Worm (Caenorhabditis elegans) whole organism, early embryonic: ENCODE results near the gene lgc-46.
A peak's percentile ranks its signal among the peaks of the same experiment; 100 is the strongest.
"Not testable (repeated sequence)": the region's sequence is repeated elsewhere in the genome, so short reads cannot be mapped to it uniquely, and the experiment has no call there.

Experiments
- B0310.2 ChIP-seq: sonication (generic microtip); optimal IDR thresholded peaks from 2 replicates; lab custom pipeline; 2016; ENCODE audit warnings: mild to moderate bottlenecking, missing genetic modification characterization, missing compliant biosample characterization
- F13C5.2 ChIP-seq: sonication (generic microtip); optimal IDR thresholded peaks from 2 replicates; lab custom pipeline; 2017; ENCODE audit warnings: mild to moderate bottlenecking, missing genetic modification characterization, inconsistent platforms, missing compliant biosample characterization
- aly-1 ChIP-seq: sonication (generic microtip); optimal IDR thresholded peaks from 2 replicates; lab custom pipeline; 2016; ENCODE audit warnings: missing genetic modification characterization, missing compliant biosample characterization
- ama-1 ChIP-seq: fragments of 150-350 bp; optimal IDR thresholded peaks from 2 replicates; lab custom pipeline; 2014
- ceh-13 ChIP-seq: fragments of 200-800 bp; sonication (Bioruptor generic); optimal IDR thresholded peaks from 2 replicates; lab custom pipeline; 2018; ENCODE audit warnings: mild to moderate bottlenecking, missing genetic modification characterization, missing compliant biosample characterization
- ceh-36 ChIP-seq: sonication (generic microtip); optimal IDR thresholded peaks from 2 replicates; lab custom pipeline; 2016; ENCODE audit warnings: missing genetic modification characterization, inconsistent platforms, missing compliant biosample characterization
- ets-7 ChIP-seq: sonication (generic microtip); optimal IDR thresholded peaks from 2 replicates; lab custom pipeline; 2016; ENCODE audit warnings: missing genotype, missing genetic modification characterization, missing compliant biosample characterization
- flt-1 ChIP-seq: fragments of 200-800 bp; sonication (Bioruptor generic); IDR thresholded peaks from 2 replicates; pipeline ENCODE4 v1.3.6; 2022; ENCODE audit warnings: missing genetic modification characterization, missing compliant biosample characterization
- hmbx-1 ChIP-seq: sonication (generic microtip); optimal IDR thresholded peaks from 2 replicates; lab custom pipeline; 2016; ENCODE audit warnings: mild to moderate bottlenecking, missing genetic modification characterization, missing compliant biosample characterization
- hmg-4 ChIP-seq: fragments of 200-800 bp; sonication (Bioruptor generic); optimal IDR thresholded peaks from 2 replicates; lab custom pipeline; 2018; ENCODE audit warnings: mild to moderate bottlenecking, missing genetic modification characterization, missing compliant biosample characterization
- hnd-1 ChIP-seq: sonication (generic microtip); optimal IDR thresholded peaks from 2 replicates; lab custom pipeline; 2016; ENCODE audit warnings: missing genetic modification characterization, missing compliant biosample characterization
- pes-1 ChIP-seq: fragments of 200-800 bp; sonication (Bioruptor generic); IDR thresholded peaks from 2 replicates; pipeline ENCODE4 v1.3.6; 2022; ENCODE audit warnings: missing genetic modification reagents, missing genetic modification characterization, missing compliant biosample characterization
- scrt-1 ChIP-seq: fragments of 200-800 bp; sonication (Bioruptor generic); IDR thresholded peaks from 2 replicates; pipeline ENCODE4 v1.3.6; 2022; ENCODE audit warnings: missing genetic modification characterization, missing compliant biosample characterization
- sea-1 ChIP-seq: fragments of 200-800 bp; sonication (Bioruptor generic); conservative IDR thresholded peaks from 2 replicates; pipeline ENCODE4 v1.3.6; 2022; ENCODE audit warnings: missing genetic modification characterization, missing compliant biosample characterization
- tbx-11 ChIP-seq: fragments of 200-800 bp; sonication (Bioruptor generic); IDR thresholded peaks from 2 replicates; pipeline ENCODE4 v1.3.6; 2022; ENCODE audit warnings: missing genetic modification characterization, missing compliant biosample characterization
- tbx-37 ChIP-seq: fragments of 200-800 bp; sonication (Bioruptor generic); conservative IDR thresholded peaks from 2 replicates; pipeline ENCODE4 v1.3.6; 2022; ENCODE audit warnings: missing genetic modification reagents, missing genetic modification characterization, missing compliant biosample characterization
- tra-4 ChIP-seq: sonication (generic microtip); optimal IDR thresholded peaks from 2 replicates; lab custom pipeline; 2017; ENCODE audit warnings: missing genetic modification characterization, missing compliant biosample characterization

Gene lgc-46

ce11 chrIII:1084971-1085370, 50.9 kb downstream of the lgc-46 start:
- TF ChIP-seq ceh-36 (tag; lab: Kevin White, UChicago): no peak
- TF ChIP-seq F13C5.2: no peak
- TF ChIP-seq scrt-1 (GFP tag; lab: Robert Waterston, UW): no peak
- no peak for TF ChIP-seq ama-1 (lab: Kevin White, UChicago)
- no peak for TF ChIP-seq hnd-1
- no peak for TF ChIP-seq tra-4

DNA sequence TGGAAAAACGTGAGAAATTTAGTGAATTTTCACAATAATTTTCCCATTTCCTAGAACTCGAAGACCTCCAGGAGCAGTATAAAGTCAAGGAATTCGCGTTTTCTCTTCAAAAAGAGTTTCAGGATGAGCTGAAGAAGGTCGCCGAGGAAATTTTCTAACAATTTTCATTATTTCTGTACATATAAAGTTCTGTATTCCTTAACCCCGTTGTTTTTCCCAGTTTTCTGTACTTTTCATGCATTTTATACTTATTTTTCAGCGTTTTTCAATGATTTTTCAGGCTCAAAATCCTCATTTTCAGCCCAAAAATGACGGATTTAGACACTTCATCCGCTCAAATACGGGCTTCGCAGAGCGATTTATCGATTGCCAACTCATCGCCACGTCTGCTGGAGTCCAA, 54.7 kb downstream of the lgc-46 start, which contains the start of gene par-2:
Gene par-2, plus strand, starts transcription at position 301 of the 400 bp plus-strand sequence.
- TF ChIP-seq tra-4 (no peak), ceh-13 (no peak), scrt-1 (GFP tag; lab: Robert Waterston, UW) (no peak), hmbx-1 (tag; lab: Kevin White, UChicago) (no peak), tbx-37 (GFP tag; lab: Robert Waterston, UW) (no peak), flt-1 (no peak), F13C5.2 (no peak), pes-1 (GFP tag; lab: Robert Waterston, UW) (no peak), sea-1 (GFP tag; lab: Robert Waterston, UW) (no peak), hmg-4 (GFP tag; lab: Kevin White, UChicago) (no peak), B0310.2 (no peak), ceh-36 (tag; lab: Kevin White, UChicago) (no peak), hnd-1 (no peak), tbx-11 (GFP tag; lab: Robert Waterston, UW) (no peak), ama-1 (lab: Kevin White, UChicago) (no peak), ets-7 (tag; lab: Kevin White, UChicago) (no peak), aly-1 (no peak)

DNA sequence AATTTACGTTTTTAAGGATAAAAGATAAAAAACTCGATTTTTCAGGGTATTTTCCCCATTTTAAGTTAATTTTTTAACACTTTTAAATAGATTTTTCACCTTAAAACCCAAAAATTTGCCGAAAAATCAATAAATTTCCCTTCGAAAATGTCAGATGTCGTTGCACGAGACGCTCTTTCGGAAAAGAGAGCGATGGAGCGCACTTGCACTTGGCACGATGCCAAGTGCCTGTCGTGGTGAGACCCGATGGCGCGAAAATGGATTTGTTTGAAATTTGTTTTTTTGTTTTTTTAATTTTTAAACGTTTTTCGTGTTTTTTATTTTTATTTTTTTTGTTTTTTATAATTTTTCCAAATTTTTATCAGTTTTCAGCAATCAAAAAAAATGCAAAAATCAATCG, 55.3 kb downstream of the lgc-46 start, which contains the start of the genes rab-18 and kbp-4:
Gene rab-18, minus strand, starts transcription at position 240 of the 400 bp plus-strand sequence.
Gene kbp-4, plus strand, starts transcription at position 366 of the 400 bp plus-strand sequence.
- TF ChIP-seq aly-1 (no peak), tbx-37 (GFP tag; lab: Robert Waterston, UW) (0 out of 2 replicates have a peak, but pooled peaks have one; percentile 4), F13C5.2 (peak; percentile 68)

DNA sequence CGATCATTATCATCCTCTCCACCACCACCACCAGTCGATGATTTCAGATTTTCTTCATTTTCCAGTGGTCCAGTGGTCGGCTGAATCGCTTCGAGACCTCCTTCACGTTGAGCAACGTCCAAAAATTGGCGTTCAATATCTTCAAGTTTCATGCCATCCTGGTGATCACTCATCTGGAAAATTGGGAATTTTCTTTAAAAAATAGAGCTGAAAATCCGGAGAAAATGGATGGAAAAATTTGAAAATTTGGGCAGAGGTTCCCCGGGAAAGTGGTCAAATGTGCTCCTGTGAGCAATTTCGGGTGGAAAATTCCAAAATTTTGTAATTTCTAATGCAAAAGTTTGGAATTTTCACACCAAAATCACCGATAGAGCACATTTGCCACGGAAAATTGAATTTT, 59.4 kb downstream of the lgc-46 start, which contains the start of gene uaf-1:
Gene uaf-1, minus strand, starts transcription at position 173 of the 400 bp plus-strand sequence.
- not testable (repeated sequence) for TF ChIP-seq tra-4; ama-1 (lab: Kevin White, UChicago); F13C5.2
